Worm (Caenorhabditis elegans) whole organism, young adult: ENCODE measurements around the gene oac-22.

ENCODE experiments used
- B0019.2 ChIP-seq: fragments of 200-800 bp; sonication (Bioruptor generic); conservative IDR thresholded peaks from 2 replicates; pipeline ENCODE4 v1.3.6; 2022; ENCODE audit warnings: missing genetic modification reagents, missing genetic modification characterization, missing compliant biosample characterization
- F49E8.2 ChIP-seq: sonication (generic microtip); optimal IDR thresholded peaks from 3 replicates; lab custom pipeline; 2017; ENCODE audit warnings: missing genetic modification characterization, mild to moderate bottlenecking, missing compliant biosample characterization, antibody characterized with exemption, moderate library complexity; ENCODE audit not compliant: insufficient read depth
- F57C9.4 ChIP-seq: sonication (generic microtip); optimal IDR thresholded peaks from 2 replicates; lab custom pipeline; 2017; ENCODE audit warnings: mild to moderate bottlenecking, missing genetic modification characterization, missing compliant biosample characterization
- T26A5.8 ChIP-seq: sonication (generic microtip); optimal IDR thresholded peaks from 2 replicates; lab custom pipeline; 2016; ENCODE audit warnings: missing genetic modification characterization, missing compliant biosample characterization
- die-1 ChIP-seq: sonication (generic microtip); optimal IDR thresholded peaks from 2 replicates; lab custom pipeline; 2016; ENCODE audit warnings: missing genotype, mild to moderate bottlenecking, missing genetic modification characterization, missing compliant biosample characterization
- egrh-3 ChIP-seq: fragments of 200-800 bp; sonication (Bioruptor generic); IDR thresholded peaks from 2 replicates; pipeline ENCODE4 v1.3.6; 2022; ENCODE audit warnings: missing genetic modification reagents, missing genetic modification characterization, missing compliant biosample characterization
- lag-1 ChIP-seq: fragments of 200-800 bp; sonication (Bioruptor generic); IDR thresholded peaks from 2 replicates; pipeline ENCODE4 v1.3.6; 2022; ENCODE audit warnings: missing genetic modification reagents, missing genetic modification characterization, missing compliant biosample characterization
- lsy-27 ChIP-seq: sonication (generic microtip); optimal IDR thresholded peaks from 2 replicates; lab custom pipeline; 2017; ENCODE audit warnings: missing genetic modification characterization, mild to moderate bottlenecking, missing compliant biosample characterization, antibody characterized with exemption, missing genotype, borderline replicate concordance; ENCODE audit not compliant: insufficient read depth
- rcor-1 ChIP-seq: fragments of 200-800 bp; sonication (Bioruptor generic); IDR thresholded peaks from 2 replicates; pipeline ENCODE4 v1.3.6; 2022; ENCODE audit warnings: missing genetic modification reagents, missing genetic modification characterization, missing compliant biosample characterization
- ztf-26 ChIP-seq: sonication (generic microtip); optimal IDR thresholded peaks from 2 replicates; lab custom pipeline; 2017; ENCODE audit warnings: missing genetic modification characterization, missing compliant biosample characterization
- ztf-28 ChIP-seq: fragments of 200-800 bp; sonication (Bioruptor generic); IDR thresholded peaks from 2 replicates; pipeline ENCODE4 v1.3.6; 2022; ENCODE audit warnings: missing genetic modification reagents, missing genetic modification characterization, missing compliant biosample characterization

DNA sequence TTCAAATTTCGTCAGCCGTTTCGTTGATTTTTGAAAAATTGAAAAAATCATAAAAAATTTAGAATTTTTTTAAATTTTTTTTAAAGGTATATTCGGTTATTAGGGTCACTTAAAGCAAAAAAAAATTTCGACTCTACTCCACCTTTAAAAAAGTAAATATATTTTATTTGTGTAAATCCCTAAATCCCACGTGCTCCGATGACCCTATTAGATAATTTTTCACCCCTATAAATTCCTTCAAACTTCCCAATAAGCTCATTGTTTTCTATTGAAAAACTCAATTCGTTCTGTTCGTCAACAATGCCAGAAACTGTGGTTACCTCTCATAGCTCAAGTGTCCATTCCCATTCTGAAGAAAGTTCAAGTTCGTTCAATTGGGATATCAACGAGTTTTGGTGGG is 27.1 kb downstream of the oac-22 start, which contains the start of gene F56D6.20:
- TF ChIP-seq die-1 (tag; lab: Kevin White, UChicago): no peak
- TF ChIP-seq T26A5.8 (tag; lab: Kevin White, UChicago): no peak
- TF ChIP-seq ztf-28 (GFP tag; lab: Robert Waterston, UW): no peak
- TF ChIP-seq F49E8.2 (tag; lab: Kevin White, UChicago): no peak
- TF ChIP-seq lsy-27: no peak
- TF ChIP-seq ztf-26: no peak
- no peak for TF ChIP-seq F57C9.4
- TF ChIP-seq egrh-3 (GFP tag; lab: Robert Waterston, UW): no peak
- TF ChIP-seq rcor-1 (GFP tag; lab: Robert Waterston, UW): no peak
- no peak for TF ChIP-seq lag-1 (GFP tag; lab: Robert Waterston, UW)
- no peak for TF ChIP-seq B0019.2
